Fruit fly (Drosophila melanogaster) whole organism, embryonic: Measurements from ENCODE around the gene ATPsynO.

ENCODE experiments used
- Bteb2 ChIP-seq: fragments of 200-800 bp; sonication (Bioruptor generic); optimal IDR thresholded peaks from 2 replicates; lab custom pipeline; 2016; ENCODE audit warnings: missing biosample characterization, missing genetic modification characterization
- CG10274 ChIP-seq: fragments of 200-800 bp; sonication (Bioruptor generic); optimal IDR thresholded peaks from 3 replicates; lab custom pipeline; 2017; ENCODE audit warnings: missing biosample characterization, mild to moderate bottlenecking, missing genetic modification characterization
- CG11560 ChIP-seq: fragments of 200-800 bp; sonication (Bioruptor generic); IDR thresholded peaks from 3 replicates; pipeline ENCODE4 v1.3.6; 2022; ENCODE audit warnings: missing biosample characterization, missing genetic modification characterization
- CG12299 ChIP-seq: fragments of 200-800 bp; sonication (Bioruptor generic); optimal IDR thresholded peaks from 2 replicates; lab custom pipeline; 2018; ENCODE audit warnings: missing biosample characterization, mild to moderate bottlenecking, missing genetic modification characterization
- CG13775 ChIP-seq: fragments of 200-800 bp; sonication (Bioruptor generic); optimal IDR thresholded peaks from 3 replicates; lab custom pipeline; 2017; ENCODE audit warnings: missing biosample characterization, mild to moderate bottlenecking, missing genetic modification characterization
- CG15514 ChIP-seq: fragments of 200-800 bp; sonication (Bioruptor generic); optimal IDR thresholded peaks from 3 replicates; lab custom pipeline; 2017; ENCODE audit warnings: missing biosample characterization, missing genetic modification characterization, mild to moderate bottlenecking, moderate library complexity, missing genetic modification reagents
- CG17328 ChIP-seq: fragments of 200-800 bp; sonication (Bioruptor generic); IDR thresholded peaks from 2 replicates; pipeline ENCODE4 v1.3.6; 2022; ENCODE audit warnings: missing biosample characterization, missing genetic modification characterization
- CG1832 ChIP-seq: fragments of 200-800 bp; sonication (Bioruptor generic); optimal IDR thresholded peaks from 2 replicates; lab custom pipeline; 2017; ENCODE audit warnings: missing biosample characterization, mild to moderate bottlenecking, missing genetic modification characterization, inconsistent platforms
- CG3065 ChIP-seq: fragments of 200-800 bp; sonication (Bioruptor generic); optimal IDR thresholded peaks from 2 replicates; lab custom pipeline; 2016; ENCODE audit warnings: missing biosample characterization, missing genetic modification characterization
- CG3281 ChIP-seq: fragments of 200-800 bp; sonication (Bioruptor generic); optimal IDR thresholded peaks from 3 replicates; lab custom pipeline; 2017; ENCODE audit warnings: missing biosample characterization, mild to moderate bottlenecking, missing genetic modification characterization
- CG34224 ChIP-seq: fragments of 200-800 bp; sonication (Bioruptor generic); IDR thresholded peaks from 3 replicates; pipeline ENCODE4 v1.3.6; 2022; ENCODE audit warnings: missing biosample characterization, missing genetic modification characterization; ENCODE audit not compliant: partially characterized antibody
- CG34376 ChIP-seq: fragments of 200-800 bp; sonication (Bioruptor generic); optimal IDR thresholded peaks from 2 replicates; lab custom pipeline; 2018; ENCODE audit warnings: missing biosample characterization, mild to moderate bottlenecking, missing genetic modification characterization
- CG3995 ChIP-seq: fragments of 200-800 bp; sonication (Bioruptor generic); optimal IDR thresholded peaks from 3 replicates; lab custom pipeline; 2016; ENCODE audit warnings: missing biosample characterization, missing genetic modification characterization
- CG7271 ChIP-seq: fragments of 200-800 bp; sonication (Bioruptor generic); optimal IDR thresholded peaks from 2 replicates; lab custom pipeline; 2018; ENCODE audit warnings: missing biosample characterization, mild to moderate bottlenecking, missing genetic modification characterization, moderate library complexity
- CG7839 ChIP-seq: fragments of 200-800 bp; sonication (Bioruptor generic); optimal IDR thresholded peaks from 3 replicates; lab custom pipeline; 2018; ENCODE audit warnings: missing biosample characterization, mild to moderate bottlenecking, missing genetic modification characterization, moderate library complexity
- CG7963 ChIP-seq: fragments of 200-800 bp; sonication (Bioruptor generic); IDR thresholded peaks from 3 replicates; pipeline ENCODE4 v1.3.6; 2022; ENCODE audit warnings: missing biosample characterization, missing genetic modification characterization; ENCODE audit not compliant: partially characterized antibody
- CG8765 ChIP-seq: fragments of 200-800 bp; sonication (Bioruptor generic); IDR thresholded peaks from 2 replicates; pipeline ENCODE4 v1.3.6; 2022; ENCODE audit warnings: missing biosample characterization, missing genetic modification characterization
- CG9609 ChIP-seq: fragments of 200-800 bp; sonication (Bioruptor generic); optimal IDR thresholded peaks from 3 replicates; lab custom pipeline; 2016; ENCODE audit warnings: missing biosample characterization, missing genetic modification characterization
- CG9932 ChIP-seq: fragments of 200-800 bp; sonication (Bioruptor generic); IDR thresholded peaks from 2 replicates; pipeline ENCODE4 v1.3.6; 2022; ENCODE audit warnings: missing biosample characterization, missing genetic modification characterization
- CkIIα-i1 ChIP-seq: fragments of 200-800 bp; sonication (Bioruptor generic); IDR thresholded peaks from 2 replicates; pipeline ENCODE4 v1.3.6; 2022; ENCODE audit warnings: missing biosample characterization, missing genetic modification characterization
- D19B ChIP-seq: fragments of 200-800 bp; sonication (Bioruptor generic); optimal IDR thresholded peaks from 2 replicates; lab custom pipeline; 2017; ENCODE audit warnings: missing biosample characterization, mild to moderate bottlenecking, missing genetic modification characterization
- Deaf1 ChIP-seq: fragments of 200-800 bp; optimal IDR thresholded peaks from 3 replicates; lab custom pipeline; 2019; ENCODE audit warnings: missing biosample characterization, mild to moderate bottlenecking, missing genetic modification characterization, moderate library complexity
- Dll ChIP-seq: fragments of 200-800 bp; sonication (Bioruptor generic); IDR thresholded peaks from 4 replicates; pipeline ENCODE4 v1.3.6; 2022; ENCODE audit warnings: missing biosample characterization, missing genetic modification characterization; ENCODE audit not compliant: partially characterized antibody
- Dref ChIP-seq: fragments of 200-800 bp; sonication (Bioruptor generic); IDR thresholded peaks from 2 replicates; pipeline ENCODE4 v1.3.6; 2022; ENCODE audit warnings: missing biosample characterization, missing genetic modification characterization
- E2f1 ChIP-seq: fragments of 200-800 bp; sonication (Bioruptor generic); IDR thresholded peaks from 2 replicates; pipeline ENCODE4 v1.3.6; 2022; ENCODE audit warnings: missing biosample characterization, missing genetic modification characterization
- HHEX ChIP-seq: fragments of 200-800 bp; sonication (Bioruptor generic); optimal IDR thresholded peaks from 3 replicates; lab custom pipeline; 2017; ENCODE audit warnings: missing biosample characterization, mild to moderate bottlenecking, missing genetic modification characterization, missing genetic modification reagents
- MBD-R2 ChIP-seq: fragments of 200-800 bp; sonication (Bioruptor generic); IDR thresholded peaks from 2 replicates; pipeline ENCODE4 v1.3.6; 2022; ENCODE audit warnings: missing biosample characterization, missing genetic modification characterization
- Myb ChIP-seq: fragments of 200-800 bp; sonication (Bioruptor generic); optimal IDR thresholded peaks from 2 replicates; lab custom pipeline; 2016; ENCODE audit warnings: missing biosample characterization, missing genetic modification characterization
- Nf-YA ChIP-seq: fragments of 200-800 bp; sonication (Bioruptor generic); IDR thresholded peaks from 2 replicates; pipeline ENCODE4 v1.3.6; 2022; ENCODE audit warnings: missing biosample characterization, missing genetic modification characterization
- Usf ChIP-seq: fragments of 200-800 bp; sonication (Bioruptor generic); optimal IDR thresholded peaks from 2 replicates; lab custom pipeline; 2017; ENCODE audit warnings: missing genotype, missing biosample characterization, missing genetic modification characterization
- ci ChIP-seq: fragments of 200-800 bp; sonication (Bioruptor generic); IDR thresholded peaks from 3 replicates; pipeline ENCODE4 v1.3.6; 2022; ENCODE audit warnings: missing biosample characterization, missing genetic modification characterization
- disco-r ChIP-seq: fragments of 200-800 bp; sonication (Bioruptor generic); optimal IDR thresholded peaks from 2 replicates; lab custom pipeline; 2016; ENCODE audit warnings: missing biosample characterization, missing genetic modification characterization
- dysf ChIP-seq: fragments of 200-800 bp; sonication (Bioruptor generic); IDR thresholded peaks from 3 replicates; pipeline ENCODE4 v1.3.6; 2022; ENCODE audit warnings: missing biosample characterization, missing genetic modification characterization
- exex ChIP-seq: fragments of 200-800 bp; sonication (Bioruptor generic); optimal IDR thresholded peaks from 4 replicates; lab custom pipeline; 2018; ENCODE audit warnings: missing biosample characterization, mild to moderate bottlenecking, missing genetic modification characterization, moderate library complexity
- inv ChIP-seq: fragments of 200-800 bp; sonication (Bioruptor generic); IDR thresholded peaks from 2 replicates; pipeline ENCODE4 v1.3.6; 2022; ENCODE audit warnings: missing biosample characterization, missing genetic modification characterization; ENCODE audit not compliant: partially characterized antibody
- lab ChIP-seq: fragments of 200-800 bp; sonication (Bioruptor generic); optimal IDR thresholded peaks from 3 replicates; lab custom pipeline; 2017; ENCODE audit warnings: missing biosample characterization, missing genetic modification characterization, mild to moderate bottlenecking, moderate library complexity, missing genetic modification reagents
- nmo ChIP-seq: fragments of 200-800 bp; sonication (Bioruptor generic); optimal IDR thresholded peaks from 2 replicates; lab custom pipeline; 2018; ENCODE audit warnings: missing biosample characterization, mild to moderate bottlenecking, missing genetic modification characterization, moderate library complexity
- prd ChIP-seq, 3 experiments: fragments of >200 bp in 2 of 3; fragments of 200-800 bp in 1 of 3; sonication (Bioruptor generic) in 1 of 3; optimal IDR thresholded peaks in 2 of 3; IDR thresholded peaks in 1 of 3; 2 replicates in 2 of 3; 3 replicates in 1 of 3; pipeline versions ENCODE4 v1.3.6 to Lab custom; 2017 to 2022; ENCODE audit warnings: missing biosample characterization in 1 of 3, missing genetic modification characterization in 1 of 3
- ranshi ChIP-seq: fragments of 200-800 bp; sonication (Bioruptor generic); IDR thresholded peaks from 2 replicates; pipeline ENCODE4 v1.3.6; 2022; ENCODE audit warnings: missing biosample characterization, missing genetic modification characterization
- sens ChIP-seq: fragments of 200-800 bp; sonication (Bioruptor generic); peaks from one replicate; lab custom pipeline; 2016; ENCODE audit warnings: missing biosample characterization, missing genetic modification characterization
- slp2 ChIP-seq: fragments of 200-800 bp; sonication (Bioruptor generic); optimal IDR thresholded peaks from 2 replicates; lab custom pipeline; 2016; ENCODE audit warnings: missing biosample characterization, missing genetic modification characterization
- stc ChIP-seq: fragments of 200-800 bp; sonication (Bioruptor generic); IDR thresholded peaks from 2 replicates; pipeline ENCODE4 v1.3.6; 2022; ENCODE audit warnings: missing biosample characterization, missing genetic modification characterization
- tna ChIP-seq: fragments of 200-800 bp; sonication (Bioruptor generic); IDR thresholded peaks from 2 replicates; pipeline ENCODE4 v1.3.6; 2022; ENCODE audit warnings: missing biosample characterization, missing genetic modification characterization; ENCODE audit not compliant: partially characterized antibody
- trem ChIP-seq: fragments of 200-800 bp; optimal IDR thresholded peaks from 3 replicates; lab custom pipeline; 2019; ENCODE audit warnings: missing biosample characterization, mild to moderate bottlenecking, missing genetic modification characterization, moderate library complexity
- trh ChIP-seq: fragments of 200-800 bp; sonication (Bioruptor generic); optimal IDR thresholded peaks from 2 replicates; lab custom pipeline; 2016; ENCODE audit warnings: missing biosample characterization, missing genetic modification characterization
- wor ChIP-seq: fragments of 200-800 bp; sonication (Bioruptor generic); IDR thresholded peaks from 2 replicates; pipeline ENCODE4 v1.3.6; 2022; ENCODE audit warnings: missing biosample characterization, missing genetic modification characterization
- zen ChIP-seq: fragments of 200-800 bp; sonication (Bioruptor generic); optimal IDR thresholded peaks from 3 replicates; lab custom pipeline; 2018; ENCODE audit warnings: missing biosample characterization, mild to moderate bottlenecking, missing genetic modification characterization, moderate library complexity

Gene ATPsynO

DNA sequence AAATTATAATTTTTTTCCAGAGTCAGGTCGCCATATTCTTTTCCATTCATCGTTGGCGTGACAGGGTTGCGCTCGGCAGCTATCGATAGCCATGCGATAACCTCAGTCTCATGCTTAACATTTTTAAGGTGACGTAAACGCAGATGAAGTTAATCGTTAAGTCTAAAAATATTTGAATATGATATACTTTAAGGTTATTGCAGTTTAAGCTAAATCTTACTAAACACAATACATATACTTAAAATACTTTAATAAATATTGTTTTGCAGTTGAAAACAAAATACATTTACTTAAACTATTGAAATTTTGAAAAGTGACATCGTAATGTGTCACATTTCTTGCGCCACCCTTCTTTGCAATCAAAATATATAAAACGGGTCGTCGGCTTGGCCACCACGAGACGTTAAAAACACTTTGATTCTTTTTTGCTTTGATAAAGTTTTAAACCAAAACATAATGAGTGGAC is 9.8 kb downstream of the ATPsynO start, which contains the start of the genes Cp190 and CG4338 (continued):
- TF ChIP-seq CG7271 (tag; lab: Kevin White, UChicago) (peak; percentile 96), HHEX (peak; percentile 97), tna (peak; percentile 49), ranshi (GFP tag; lab: Robert Waterston, UW) (peak; percentile 96), ci (GFP tag; lab: Robert Waterston, UW) (peak; percentile 95), Usf (GFP tag; lab: Kevin White, UChicago) (peak; percentile 95), wor (GFP tag; lab: Robert Waterston, UW) (peak; percentile 95), CG7963 (GFP tag; lab: Robert Waterston, UW) (peak; percentile 68; the same call in 2 of the 3 replicates), CG10274 (peak; percentile 90), disco-r (GFP tag; lab: Kevin White, UChicago) (peak; percentile 88), lab (GFP tag; lab: Kevin White, UChicago) (peak; percentile 98)

DNA sequence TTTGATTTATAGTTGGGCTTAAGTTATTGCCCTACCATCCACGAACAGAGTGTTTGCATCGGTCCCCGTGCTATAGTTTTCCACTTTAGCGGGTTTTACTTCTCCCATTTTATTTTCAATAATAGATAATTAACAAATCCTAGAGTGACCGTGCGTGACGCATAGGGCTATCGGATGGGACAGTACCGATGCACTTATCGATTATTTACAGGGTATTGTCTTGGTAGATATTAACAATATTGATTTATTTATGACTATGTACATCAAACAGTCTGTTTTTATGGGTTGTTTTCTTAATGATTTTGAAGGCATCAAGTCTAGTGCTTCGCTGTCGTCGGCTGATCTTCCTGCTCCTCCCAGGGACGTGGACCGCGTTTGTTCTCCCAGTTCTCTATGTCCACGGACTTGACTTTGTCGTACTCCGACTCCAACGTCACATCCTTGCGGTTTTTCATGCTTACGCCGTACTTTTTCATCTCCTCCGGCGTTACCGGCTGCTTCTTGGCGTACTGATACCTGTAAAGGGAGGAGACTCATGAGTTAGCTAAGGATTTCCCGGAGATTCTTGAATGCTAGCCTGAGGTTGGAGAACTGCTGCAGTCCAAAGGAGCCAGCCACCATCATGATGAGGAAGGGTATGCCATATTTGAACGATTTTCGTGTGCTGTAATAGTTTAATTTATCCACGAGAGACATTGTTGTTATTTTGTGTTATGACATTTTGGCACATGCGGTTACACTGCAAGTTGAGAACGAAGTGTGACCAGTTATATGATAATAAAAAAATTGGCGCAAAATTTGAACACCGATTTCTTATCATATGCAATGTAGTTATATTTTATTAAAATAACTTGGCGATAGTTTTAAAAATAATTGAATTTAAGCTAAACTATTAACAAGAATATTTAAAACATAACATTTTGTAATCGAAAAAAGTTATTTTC is 12.8 kb downstream of the ATPsynO start, which contains the start of the genes MRG15 and Tm1:
TSS of gene MRG15 (minus strand) at position 184 of the 944 bp plus-strand sequence.
TSS of gene Tm1 (plus strand) at position 295 of the 944 bp plus-strand sequence.
- TF ChIP-seq CG3995 (GFP tag; lab: Kevin White, UChicago) = no peak
- TF ChIP-seq CG11560 = no peak
- no peak for TF ChIP-seq CkIIα-i1 (GFP tag; lab: Robert Waterston, UW)
- TF ChIP-seq exex (tag; lab: Kevin White, UChicago) = peak; percentile 45
- peak; percentile 77 for TF ChIP-seq Dref
- TF ChIP-seq CG12299 = no peak
- peak; percentile 79 for TF ChIP-seq sens (GFP tag; lab: Kevin White, UChicago)
- no peak for TF ChIP-seq trh (GFP tag; lab: Kevin White, UChicago)
- TF ChIP-seq CG7839 (tag; lab: Kevin White, UChicago) = no peak
- no peak for TF ChIP-seq CG1832 (GFP tag; lab: Kevin White, UChicago)
- TF ChIP-seq D19B = peak; percentile 99
- TF ChIP-seq dysf (GFP tag; lab: Robert Waterston, UW) = no peak
- TF ChIP-seq CG3065 = no peak
- no peak for TF ChIP-seq CG17328 (GFP tag; lab: Robert Waterston, UW)
- TF ChIP-seq CG3281 (GFP tag; lab: Kevin White, UChicago) = no peak
- peak; percentile 77 for TF ChIP-seq zen
- peak; percentile 49; the same call in 1 of the 2 replicates for TF ChIP-seq inv (GFP tag; lab: Robert Waterston, UW)
- TF ChIP-seq Myb = no peak
- TF ChIP-seq slp2 (GFP tag; lab: Kevin White, UChicago) = peak; percentile 14
- peak; percentile 35 for TF ChIP-seq trem (tag; lab: Kevin White, UChicago)
- TF ChIP-seq CG8765 (GFP tag; lab: Robert Waterston, UW) = no peak
- no peak for TF ChIP-seq stc (GFP tag; lab: Robert Waterston, UW)
- peak; percentile 38 for TF ChIP-seq CG15514 (GFP tag; lab: Kevin White, UChicago)
- TF ChIP-seq Dll (GFP tag; lab: Robert Waterston, UW) = peak; percentile 71
- no peak for TF ChIP-seq CG9609
- TF ChIP-seq Nf-YA (GFP tag; lab: Robert Waterston, UW) = no peak
- TF ChIP-seq MBD-R2 (GFP tag; lab: Robert Waterston, UW) = peak; percentile 79
- TF ChIP-seq CG9932 = peak; percentile 33; the same call in 1 of the 2 replicates
- peak; percentile 54 for TF ChIP-seq CG34224
- peak; percentile 23 for TF ChIP-seq CG13775 (GFP tag; lab: Kevin White, UChicago)
- TF ChIP-seq Bteb2 = no peak
- TF ChIP-seq Deaf1 = no peak
- no peak for TF ChIP-seq E2f1 (GFP tag; lab: Robert Waterston, UW)
- no peak for TF ChIP-seq prd (optimal IDR thresholded peaks at IDR 0.05; lab: Kevin White, UChicago)
- TF ChIP-seq prd (GFP tag; IDR thresholded peaks at IDR 0.05; lab: Robert Waterston, UW) = no peak
- no peak for TF ChIP-seq CG34376
- TF ChIP-seq nmo = peak; percentile 9
